Worm (Caenorhabditis elegans): ENCODE measurements around the gene scl-14.

The scl-14 gene

DNA sequence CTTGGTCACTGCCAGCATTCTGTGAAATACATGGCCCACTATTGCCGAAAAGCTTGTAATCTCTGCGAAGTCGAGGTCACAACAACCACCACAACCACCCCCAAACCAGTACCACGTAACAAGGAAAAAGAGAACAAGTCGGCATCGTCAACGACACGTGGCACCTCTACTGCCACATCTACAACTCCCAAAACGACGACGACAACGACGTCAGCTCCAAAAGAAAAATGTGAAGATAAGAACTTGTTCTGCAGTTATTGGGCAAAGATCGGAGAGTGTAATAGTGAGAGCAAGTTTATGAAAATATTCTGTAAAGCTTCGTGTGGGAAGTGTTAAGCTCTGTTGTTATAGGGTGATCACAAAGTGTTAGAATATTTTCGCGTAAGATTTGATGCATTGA is 8.1 kb downstream of the scl-14 start:
- TF ChIP-seq nhr-129 (tag; optimal IDR thresholded peaks at IDR 0.05) (no peak), blmp-1 (tag; optimal IDR thresholded peaks at IDR 0.05; ENCODE audit: insufficient read depth) (no peak), nhr-10 (tag; optimal IDR thresholded peaks at IDR 0.05) (no peak), nhr-11 (tag; optimal IDR thresholded peaks at IDR 0.05) (no peak), zag-1 (tag; optimal IDR thresholded peaks at IDR 0.05) (no peak), nhr-21 (tag; optimal IDR thresholded peaks at IDR 0.05) (no peak), peb-1 (tag; optimal IDR thresholded peaks at IDR 0.05) (no peak), unc-39 (tag; optimal IDR thresholded peaks at IDR 0.05) (no peak), gmeb-1 (tag; optimal IDR thresholded peaks at IDR 0.05) (no peak), lin-39 (tag; optimal IDR thresholded peaks at IDR 0.05) (no peak), ceh-16 (tag; optimal IDR thresholded peaks at IDR 0.05) (no peak)

DNA sequence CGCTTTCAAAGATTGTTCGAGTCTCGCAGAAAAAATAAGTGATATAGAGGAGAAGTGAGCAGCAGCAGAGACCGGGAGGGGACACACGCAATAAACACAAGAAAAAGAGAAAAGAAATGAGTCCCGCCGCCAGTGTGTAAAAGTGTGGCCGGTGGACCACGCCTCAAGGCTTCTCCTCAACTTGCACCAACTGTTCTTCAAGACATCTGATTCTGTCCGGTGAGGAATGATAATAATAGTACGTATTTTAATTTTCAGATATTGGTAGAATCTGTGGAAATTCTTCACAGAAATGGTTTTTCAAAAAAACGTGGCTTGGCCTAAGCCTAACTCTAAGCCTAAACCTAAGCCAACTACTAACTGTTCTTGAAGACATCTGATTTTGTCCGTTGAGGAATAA is 14.0 kb downstream of the scl-14 start, which contains the start of gene lev-1:
Gene lev-1 (minus strand): TSS at position 101 of the 400 bp plus-strand sequence.
- TF ChIP-seq ceh-82 (tag; optimal IDR thresholded peaks at IDR 0.05) (no peak), ztf-11 (tag; optimal IDR thresholded peaks at IDR 0.05) (no peak), nhr-129 (tag; optimal IDR thresholded peaks at IDR 0.05) (peak; percentile 31), gmeb-1 (tag; optimal IDR thresholded peaks at IDR 0.05) (no peak), R02D3.7 (tag; optimal IDR thresholded peaks at IDR 0.05) (no peak), blmp-1 (tag; optimal IDR thresholded peaks at IDR 0.05; ENCODE audit: insufficient read depth) (no peak), nhr-77 (tag; optimal IDR thresholded peaks at IDR 0.05) (no peak), ztf-1 (GFP tag; conservative IDR thresholded peaks at IDR 0.05) (no peak)

DNA sequence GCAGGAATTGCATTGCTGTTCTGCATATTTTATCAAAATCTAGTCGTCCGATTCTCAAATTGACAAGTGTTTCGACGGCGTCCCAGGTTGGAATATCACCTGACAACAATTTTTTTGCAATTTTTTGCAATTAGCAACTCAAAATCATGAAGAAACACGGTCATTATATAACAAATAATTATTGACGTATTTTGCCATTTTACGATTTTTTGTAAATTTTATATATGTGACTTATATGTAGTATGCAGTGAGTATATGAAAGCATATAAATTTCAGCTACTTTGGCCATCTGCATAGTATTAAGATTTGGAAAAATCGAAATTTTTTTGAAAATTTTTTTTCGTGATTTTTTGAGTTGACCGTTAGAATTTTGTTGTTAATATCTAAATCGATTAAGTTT is 15.4 kb downstream of the scl-14 start, which contains the start of gene F58D2.3:
Gene F58D2.3 (minus strand): TSS at position 101 of the 400 bp plus-strand sequence.
- TF ChIP-seq ceh-82 (tag; optimal IDR thresholded peaks at IDR 0.05) (no peak), sma-9 (GFP tag; optimal IDR thresholded peaks at IDR 0.05) (no peak), sma-9 (tag; optimal IDR thresholded peaks at IDR 0.05) (no peak), lin-39 (tag; optimal IDR thresholded peaks at IDR 0.05) (no peak), unc-39 (tag; optimal IDR thresholded peaks at IDR 0.05) (no peak), ama-1 (optimal IDR thresholded peaks at IDR 0.05) (no peak), nhr-21 (tag; optimal IDR thresholded peaks at IDR 0.05) (no peak), dmd-4 (tag; optimal IDR thresholded peaks at IDR 0.05) (no peak), ZK546.5 (tag; optimal IDR thresholded peaks at IDR 0.05) (no peak), F13H6.1 (tag; optimal IDR thresholded peaks at IDR 0.05) (no peak), ceh-16 (tag; optimal IDR thresholded peaks at IDR 0.05) (no peak), mbf-1 (tag; optimal IDR thresholded peaks at IDR 0.05) (no peak), sem-4 (tag; optimal IDR thresholded peaks at IDR 0.05) (no peak), unc-62 (GFP tag; optimal IDR thresholded peaks at IDR 0.05) (no peak), egl-27 (tag; optimal IDR thresholded peaks at IDR 0.05) (no peak), skn-1 (tag; optimal IDR thresholded peaks at IDR 0.05) (no peak)

ce11 chrIV:13188959-13189358 is 23.7 kb downstream of the scl-14 start, which contains the start of gene F58D2.4:
Gene F58D2.4 (minus strand): TSS chrIV:13189059.
- TF ChIP-seq alr-1 (tag; optimal IDR thresholded peaks at IDR 0.05) (no peak), lin-39 (tag; optimal IDR thresholded peaks at IDR 0.05) (no peak), nhr-11 (tag; optimal IDR thresholded peaks at IDR 0.05) (no peak), mbf-1 (tag; optimal IDR thresholded peaks at IDR 0.05) (no peak), unc-39 (tag; optimal IDR thresholded peaks at IDR 0.05) (no peak), nhr-12 (tag; optimal IDR thresholded peaks at IDR 0.05) (no peak), blmp-1 (tag; optimal IDR thresholded peaks at IDR 0.05; ENCODE audit: insufficient read depth) (no peak), crh-2 (tag; optimal IDR thresholded peaks at IDR 0.05) (no peak), ZK546.5 (tag; optimal IDR thresholded peaks at IDR 0.05) (no peak), ceh-82 (tag; optimal IDR thresholded peaks at IDR 0.05) (no peak), unc-62 (GFP tag; optimal IDR thresholded peaks at IDR 0.05) (no peak), nhr-6 (tag; optimal IDR thresholded peaks at IDR 0.05) (no peak), nhr-237 (tag; optimal IDR thresholded peaks at IDR 0.05) (no peak), mdl-1 (tag; optimal IDR thresholded peaks at IDR 0.05) (no peak), lin-11 (tag; optimal IDR thresholded peaks at IDR 0.05) (no peak)

- no peak for TF ChIP-seq nhr-11 (tag; optimal IDR thresholded peaks at IDR 0.05)
- TF ChIP-seq R02D3.7 (tag; optimal IDR thresholded peaks at IDR 0.05): no peak
- no peak for TF ChIP-seq unc-55 (GFP tag; optimal IDR thresholded peaks at IDR 0.05)
- no peak for TF ChIP-seq egl-27 (tag; optimal IDR thresholded peaks at IDR 0.05)
- TF ChIP-seq snpc-4 (tag; optimal IDR thresholded peaks at IDR 0.05): no peak
- no peak for TF ChIP-seq nhr-77 (tag; optimal IDR thresholded peaks at IDR 0.05)
- TF ChIP-seq nhr-6 (tag; optimal IDR thresholded peaks at IDR 0.05): no peak
- no peak for TF ChIP-seq unc-39 (tag; optimal IDR thresholded peaks at IDR 0.05)
- TF ChIP-seq nhr-21 (tag; optimal IDR thresholded peaks at IDR 0.05): no peak
- TF ChIP-seq mdl-1 (tag; optimal IDR thresholded peaks at IDR 0.05): no peak
- TF ChIP-seq lin-11 (tag; optimal IDR thresholded peaks at IDR 0.05): no peak
- TF ChIP-seq nhr-23 (tag; optimal IDR thresholded peaks at IDR 0.05): no peak
- no peak for TF ChIP-seq ztf-1 (GFP tag; conservative IDR thresholded peaks at IDR 0.05)
Observed at ce11 chrIV:13189467-13189866, 24.2 kb downstream of the scl-14 start, which contains the start of gene F58D2.2. Gene F58D2.2 (plus strand): TSS chrIV:13189767.

Data from whole organism, L2 larva.